Fruit fly (Drosophila melanogaster) whole organism, embryonic: ENCODE data around the gene CG32087.

Experiments
- Adf1 ChIP-seq: fragments of 200-800 bp; sonication (Bioruptor generic); IDR thresholded peaks from 2 replicates; pipeline ENCODE4 v1.3.6; 2022; ENCODE audit warnings: missing biosample characterization, missing genetic modification characterization
- BEAF-32 ChIP-seq: fragments of 200-800 bp; sonication (Bioruptor generic); optimal IDR thresholded peaks from 3 replicates; lab custom pipeline; 2017; ENCODE audit warnings: missing biosample characterization, missing genetic modification characterization, mild to moderate bottlenecking, moderate library complexity, missing genetic modification reagents
- Bteb2 ChIP-seq: fragments of 200-800 bp; sonication (Bioruptor generic); optimal IDR thresholded peaks from 2 replicates; lab custom pipeline; 2016; ENCODE audit warnings: missing biosample characterization, missing genetic modification characterization
- CG10274 ChIP-seq: fragments of 200-800 bp; sonication (Bioruptor generic); optimal IDR thresholded peaks from 3 replicates; lab custom pipeline; 2017; ENCODE audit warnings: missing biosample characterization, mild to moderate bottlenecking, missing genetic modification characterization
- CG10543 ChIP-seq: fragments of 200-800 bp; sonication (Bioruptor generic); optimal IDR thresholded peaks from 3 replicates; lab custom pipeline; 2017; ENCODE audit warnings: missing biosample characterization, mild to moderate bottlenecking, missing genetic modification characterization, moderate library complexity
- CG11398 ChIP-seq: fragments of 200-800 bp; sonication (Bioruptor generic); optimal IDR thresholded peaks from 2 replicates; lab custom pipeline; 2016; ENCODE audit warnings: missing biosample characterization, missing genetic modification characterization
- CG1233 ChIP-seq: fragments of 200-800 bp; sonication (Bioruptor generic); optimal IDR thresholded peaks from 4 replicates; lab custom pipeline; 2018; ENCODE audit warnings: missing biosample characterization, mild to moderate bottlenecking, missing genetic modification characterization
- CG14050 ChIP-seq: fragments of 200-800 bp; sonication (Bioruptor generic); IDR thresholded peaks from 3 replicates; pipeline ENCODE4 v1.3.6; 2022; ENCODE audit warnings: missing biosample characterization, missing genetic modification characterization
- CG15514 ChIP-seq: fragments of 200-800 bp; sonication (Bioruptor generic); optimal IDR thresholded peaks from 3 replicates; lab custom pipeline; 2017; ENCODE audit warnings: missing biosample characterization, missing genetic modification characterization, mild to moderate bottlenecking, moderate library complexity, missing genetic modification reagents
- CG17802 ChIP-seq: fragments of 200-800 bp; sonication (Bioruptor generic); optimal IDR thresholded peaks from 2 replicates; lab custom pipeline; 2018; ENCODE audit warnings: missing biosample characterization, mild to moderate bottlenecking, missing genetic modification characterization, moderate library complexity
- CG2678 ChIP-seq: fragments of 200-800 bp; sonication (Bioruptor generic); optimal IDR thresholded peaks from 3 replicates; lab custom pipeline; 2019; ENCODE audit warnings: missing biosample characterization, mild to moderate bottlenecking, missing genetic modification characterization, moderate library complexity
- CG30403 ChIP-seq: fragments of 200-800 bp; sonication (Bioruptor generic); optimal IDR thresholded peaks from 3 replicates; lab custom pipeline; 2016; ENCODE audit warnings: missing biosample characterization, missing genetic modification characterization
- CG3163 ChIP-seq: fragments of 200-800 bp; sonication (Bioruptor generic); optimal IDR thresholded peaks from 3 replicates; lab custom pipeline; 2016; ENCODE audit warnings: missing biosample characterization, missing genetic modification characterization
- CG33213 ChIP-seq: fragments of 200-800 bp; sonication (Bioruptor generic); optimal IDR thresholded peaks from 3 replicates; lab custom pipeline; 2016; ENCODE audit warnings: missing biosample characterization, missing genetic modification characterization
- CG6254 ChIP-seq: fragments of 200-800 bp; sonication (Bioruptor generic); optimal IDR thresholded peaks from 3 replicates; lab custom pipeline; 2017; ENCODE audit warnings: mild to moderate bottlenecking, missing biosample characterization, missing genetic modification reagents, missing genetic modification characterization
- CG7745 ChIP-seq: fragments of 200-800 bp; sonication (Bioruptor generic); optimal IDR thresholded peaks from 2 replicates; lab custom pipeline; 2018; ENCODE audit warnings: missing biosample characterization, mild to moderate bottlenecking, missing genetic modification characterization, moderate library complexity
- CG7786 ChIP-seq: fragments of 200-800 bp; sonication (Bioruptor generic); optimal IDR thresholded peaks from 2 replicates; lab custom pipeline; 2016; ENCODE audit warnings: missing biosample characterization, missing genetic modification characterization
- CG7963 ChIP-seq: fragments of 200-800 bp; sonication (Bioruptor generic); IDR thresholded peaks from 3 replicates; pipeline ENCODE4 v1.3.6; 2022; ENCODE audit warnings: missing biosample characterization, missing genetic modification characterization; ENCODE audit not compliant: partially characterized antibody
- CkIIα-i1 ChIP-seq: fragments of 200-800 bp; sonication (Bioruptor generic); IDR thresholded peaks from 2 replicates; pipeline ENCODE4 v1.3.6; 2022; ENCODE audit warnings: missing biosample characterization, missing genetic modification characterization
- D19B ChIP-seq: fragments of 200-800 bp; sonication (Bioruptor generic); optimal IDR thresholded peaks from 2 replicates; lab custom pipeline; 2017; ENCODE audit warnings: missing biosample characterization, mild to moderate bottlenecking, missing genetic modification characterization
- Doc2 ChIP-seq: fragments of 200-800 bp; sonication (Bioruptor generic); IDR thresholded peaks from 2 replicates; pipeline ENCODE4 v1.3.6; 2022; ENCODE audit warnings: missing biosample characterization, missing genetic modification characterization
- GATAe ChIP-seq: fragments of 200-800 bp; sonication (Bioruptor generic); conservative IDR thresholded peaks from 2 replicates; pipeline ENCODE4 v1.3.6; 2022; ENCODE audit warnings: missing biosample characterization, missing genetic modification characterization
- H15 ChIP-seq: fragments of 200-800 bp; sonication (Bioruptor generic); IDR thresholded peaks from 3 replicates; pipeline ENCODE4 v1.3.6; 2022; ENCODE audit warnings: missing biosample characterization, missing genetic modification characterization
- HLHmδ ChIP-seq: fragments of 200-800 bp; sonication (Bioruptor generic); optimal IDR thresholded peaks from 2 replicates; lab custom pipeline; 2018; ENCODE audit warnings: missing biosample characterization, mild to moderate bottlenecking, missing genetic modification characterization, moderate library complexity
- MESR4 ChIP-seq: fragments of 200-800 bp; sonication (Bioruptor generic); optimal IDR thresholded peaks from 2 replicates; lab custom pipeline; 2018; ENCODE audit warnings: missing biosample characterization, mild to moderate bottlenecking, missing genetic modification characterization, moderate library complexity
- Myb ChIP-seq: fragments of 200-800 bp; sonication (Bioruptor generic); optimal IDR thresholded peaks from 2 replicates; lab custom pipeline; 2016; ENCODE audit warnings: missing biosample characterization, missing genetic modification characterization
- Sox100B ChIP-seq: fragments of 200-800 bp; sonication (Bioruptor generic); optimal IDR thresholded peaks from 3 replicates; lab custom pipeline; 2018; ENCODE audit warnings: missing biosample characterization, mild to moderate bottlenecking, missing genetic modification characterization
- Ssrp ChIP-seq: fragments of 200-800 bp; sonication (Bioruptor generic); optimal IDR thresholded peaks from 2 replicates; lab custom pipeline; 2018; ENCODE audit warnings: missing biosample characterization, mild to moderate bottlenecking, missing genetic modification characterization, moderate library complexity
- ara ChIP-seq: fragments of 200-800 bp; sonication (Bioruptor generic); IDR thresholded peaks from 2 replicates; pipeline ENCODE4 v1.3.6; 2022; ENCODE audit warnings: missing biosample characterization, missing genetic modification characterization
- bcd ChIP-seq: fragments of 200-800 bp; sonication (Bioruptor generic); optimal IDR thresholded peaks from 2 replicates; lab custom pipeline; 2017; ENCODE audit warnings: missing biosample characterization, mild to moderate bottlenecking, missing genetic modification characterization
- cad ChIP-seq: fragments of >200 bp; optimal IDR thresholded peaks from 2 replicates; lab custom pipeline; 2017; ENCODE audit warnings: missing biosample characterization, missing genetic modification characterization
- cwo ChIP-seq: fragments of 200-800 bp; sonication (Bioruptor generic); optimal IDR thresholded peaks from 3 replicates; lab custom pipeline; 2017; ENCODE audit warnings: missing biosample characterization, missing genetic modification characterization, mild to moderate bottlenecking, moderate library complexity, missing genetic modification reagents
- dan ChIP-seq: fragments of 200-800 bp; sonication (Bioruptor generic); IDR thresholded peaks from 2 replicates; pipeline ENCODE4 v1.3.6; 2022; ENCODE audit warnings: missing biosample characterization, missing genetic modification characterization
- dmrt11E ChIP-seq: fragments of 200-800 bp; sonication (Bioruptor generic); optimal IDR thresholded peaks from 3 replicates; lab custom pipeline; 2018; ENCODE audit warnings: missing biosample characterization, mild to moderate bottlenecking, missing genetic modification characterization, moderate library complexity
- dmrt99B ChIP-seq: fragments of 200-800 bp; sonication (Bioruptor generic); optimal IDR thresholded peaks from 2 replicates; lab custom pipeline; 2018; ENCODE audit warnings: missing biosample characterization, mild to moderate bottlenecking, missing genetic modification characterization, moderate library complexity
- dpn ChIP-seq, 2 experiments: fragments of 200-800 bp; sonication (Bioruptor generic); optimal IDR thresholded peaks; 3 replicates each; lab custom pipeline; 2016; ENCODE audit warnings: missing biosample characterization in 2 of 2, missing genetic modification characterization in 2 of 2
- eyg ChIP-seq: fragments of 200-800 bp; sonication (Bioruptor generic); optimal IDR thresholded peaks from 3 replicates; lab custom pipeline; 2016; ENCODE audit warnings: missing biosample characterization, missing genetic modification characterization
- grn ChIP-seq: fragments of 200-800 bp; sonication (Bioruptor generic); optimal IDR thresholded peaks from 3 replicates; lab custom pipeline; 2017; ENCODE audit warnings: missing biosample characterization, missing genetic modification characterization
- ind ChIP-seq: fragments of 200-800 bp; sonication (Bioruptor generic); optimal IDR thresholded peaks from 3 replicates; lab custom pipeline; 2016; ENCODE audit warnings: missing biosample characterization, missing genetic modification characterization
- klu ChIP-seq: fragments of 200-800 bp; sonication (Bioruptor generic); IDR thresholded peaks from 2 replicates; pipeline ENCODE4 v1.3.6; 2022; ENCODE audit warnings: missing biosample characterization, missing genetic modification characterization
- lab ChIP-seq: fragments of 200-800 bp; sonication (Bioruptor generic); optimal IDR thresholded peaks from 3 replicates; lab custom pipeline; 2017; ENCODE audit warnings: missing biosample characterization, missing genetic modification characterization, mild to moderate bottlenecking, moderate library complexity, missing genetic modification reagents
- lmd ChIP-seq: fragments of 200-800 bp; sonication (Bioruptor generic); IDR thresholded peaks from 2 replicates; pipeline ENCODE4 v1.3.6; 2022; ENCODE audit warnings: missing biosample characterization, missing genetic modification characterization
- otp ChIP-seq: fragments of 200-800 bp; sonication (Bioruptor generic); IDR thresholded peaks from 3 replicates; pipeline ENCODE4, ENCODE4 v1.3.6; 2022; ENCODE audit warnings: missing biosample characterization, missing genetic modification characterization
- pnt ChIP-seq: fragments of 200-800 bp; sonication (Bioruptor generic); optimal IDR thresholded peaks from 3 replicates; lab custom pipeline; 2016; ENCODE audit warnings: missing biosample characterization, missing genetic modification characterization
- rib ChIP-seq: fragments of 200-800 bp; sonication (Bioruptor generic); IDR thresholded peaks from 2 replicates; pipeline ENCODE4 v1.3.6; 2022; ENCODE audit warnings: missing biosample characterization, missing genetic modification characterization
- slbo ChIP-seq: fragments of 200-800 bp; sonication (Bioruptor generic); IDR thresholded peaks from 2 replicates; pipeline ENCODE4 v1.3.6; 2022; ENCODE audit warnings: missing biosample characterization, missing genetic modification characterization
- slp2 ChIP-seq: fragments of 200-800 bp; sonication (Bioruptor generic); optimal IDR thresholded peaks from 2 replicates; lab custom pipeline; 2016; ENCODE audit warnings: missing biosample characterization, missing genetic modification characterization
- wdn ChIP-seq: fragments of 200-800 bp; sonication (Bioruptor generic); IDR thresholded peaks from 2 replicates; pipeline ENCODE4 v1.3.6; 2022; ENCODE audit warnings: missing biosample characterization, missing genetic modification characterization
- wor ChIP-seq: fragments of 200-800 bp; sonication (Bioruptor generic); IDR thresholded peaks from 2 replicates; pipeline ENCODE4 v1.3.6; 2022; ENCODE audit warnings: missing biosample characterization, missing genetic modification characterization

CG32087 gene

dm6 chr3L:11696294-11697116 lies 35.4 kb upstream of the CG32087 start, which contains the start of gene Dph1 (continued):
- peak; percentile 82 for TF ChIP-seq CG14050 (GFP tag; lab: Robert Waterston, UW)
- peak; percentile 85 for TF ChIP-seq cwo
- TF ChIP-seq CG33213 (GFP tag; lab: Kevin White, UChicago), result peak; percentile 57
- peak; percentile 87 for TF ChIP-seq dmrt99B (tag; lab: Kevin White, UChicago)
- TF ChIP-seq dan (GFP tag; lab: Robert Waterston, UW), result no peak
- peak; percentile 83 for TF ChIP-seq dmrt11E (tag; lab: Kevin White, UChicago)
- TF ChIP-seq Doc2 (GFP tag; lab: Robert Waterston, UW), result no peak
- peak; percentile 53 for TF ChIP-seq Bteb2
- peak; percentile 65 for TF ChIP-seq CG6254 (GFP tag; lab: Kevin White, UChicago)
- peak; percentile 68 for TF ChIP-seq pnt (GFP tag; lab: Kevin White, UChicago)
- peak; percentile 100 for TF ChIP-seq CG15514 (GFP tag; lab: Kevin White, UChicago)
- TF ChIP-seq lab (GFP tag; lab: Kevin White, UChicago), result peak; percentile 88
- peak; percentile 85 for TF ChIP-seq CG1233 (GFP tag; lab: Kevin White, UChicago)
- peak; percentile 62 for TF ChIP-seq Sox100B (GFP tag; lab: Kevin White, UChicago)
- TF ChIP-seq lmd (GFP tag; lab: Robert Waterston, UW), result peak; percentile 86; the same call in 1 of the 2 replicates
- peak; percentile 36; the same call in 1 of the 2 replicates for TF ChIP-seq Adf1
- peak; percentile 69 for TF ChIP-seq wdn (GFP tag; lab: Robert Waterston, UW)
- peak; percentile 54 for TF ChIP-seq CG10543 (GFP tag; lab: Kevin White, UChicago)
- TF ChIP-seq Ssrp (tag; lab: Kevin White, UChicago), result peak; percentile 85
- peak; percentile 54 for TF ChIP-seq MESR4 (GFP tag; lab: Kevin White, UChicago)
- TF ChIP-seq GATAe (GFP tag; lab: Robert Waterston, UW), result no peak
- TF ChIP-seq CG7745, result peak; percentile 34
- TF ChIP-seq H15 (GFP tag; lab: Robert Waterston, UW), result peak; percentile 76
- peak; percentile 88 for TF ChIP-seq bcd (GFP tag; lab: Kevin White, UChicago)
- TF ChIP-seq dpn (GFP tag; optimal IDR thresholded peaks at IDR 0.05; lab: Kevin White, UChicago), result peak; percentile 82 to 88
- peak; percentile 74 for TF ChIP-seq Myb (GFP tag; lab: Kevin White, UChicago)
- no peak for TF ChIP-seq cad (GFP tag; lab: Kevin White, UChicago)
- peak; percentile 52 for TF ChIP-seq CG3163 (GFP tag; lab: Kevin White, UChicago)
- TF ChIP-seq BEAF-32 (GFP tag; lab: Kevin White, UChicago), result peak; percentile 30
- peak; percentile 40 for TF ChIP-seq CG10274 (GFP tag; lab: Kevin White, UChicago)
- peak; percentile 79; the same call in 2 of the 3 replicates for TF ChIP-seq otp (GFP tag; lab: Robert Waterston, UW)
- peak; percentile 85 for TF ChIP-seq CG2678
- TF ChIP-seq slbo (GFP tag; lab: Robert Waterston, UW), result peak; percentile 83
- no peak; the same call in 1 of the 2 replicates for TF ChIP-seq klu (GFP tag; lab: Robert Waterston, UW)
- TF ChIP-seq D19B (GFP tag; lab: Kevin White, UChicago), result peak; percentile 65
- TF ChIP-seq CG7963 (GFP tag; lab: Robert Waterston, UW), result no peak
- TF ChIP-seq ara, result peak; percentile 78
- TF ChIP-seq CG7786 (GFP tag; lab: Kevin White, UChicago), result peak; percentile 85
- TF ChIP-seq CG11398, result peak; percentile 72
- TF ChIP-seq CkIIα-i1 (GFP tag; lab: Robert Waterston, UW), result no peak
- TF ChIP-seq grn (GFP tag; lab: Kevin White, UChicago), result peak; percentile 12
- TF ChIP-seq wor (GFP tag; lab: Robert Waterston, UW), result no peak; the same call in 1 of the 2 replicates
- peak; percentile 76 for TF ChIP-seq CG17802 (tag; lab: Kevin White, UChicago)
- TF ChIP-seq CG30403 (GFP tag; lab: Kevin White, UChicago), result peak; percentile 85
- peak; percentile 88 for TF ChIP-seq ind (GFP tag; lab: Kevin White, UChicago)
- TF ChIP-seq slp2 (GFP tag; lab: Kevin White, UChicago), result peak; percentile 82
- peak; percentile 80 for TF ChIP-seq eyg (GFP tag; lab: Kevin White, UChicago)
- TF ChIP-seq HLHmδ (GFP tag; lab: Kevin White, UChicago), result no peak
- TF ChIP-seq rib, result peak; percentile 50; the same call in 1 of the 2 replicates
